Worm (Caenorhabditis elegans): ENCODE results near the gene spe-27.
A peak's percentile ranks its signal among the peaks of the same experiment; 100 is the strongest.

spe-27 gene

ce11 chrIV:5817459-5817858 lies 48.3 kb downstream of the spe-27 start (continued):
- peak; percentile 54 for TF ChIP-seq nhr-129 (tag; optimal IDR thresholded peaks at IDR 0.05)
- no peak for TF ChIP-seq ztf-4 (tag; optimal IDR thresholded peaks at IDR 0.05)
- no peak for TF ChIP-seq skn-1 (tag; optimal IDR thresholded peaks at IDR 0.05)
- no peak for TF ChIP-seq R02D3.7 (tag; optimal IDR thresholded peaks at IDR 0.05)
- TF ChIP-seq nhr-12 (tag; optimal IDR thresholded peaks at IDR 0.05) = no peak
- peak; percentile 92 for TF ChIP-seq fos-1 (tag; optimal IDR thresholded peaks at IDR 0.05)

DNA sequence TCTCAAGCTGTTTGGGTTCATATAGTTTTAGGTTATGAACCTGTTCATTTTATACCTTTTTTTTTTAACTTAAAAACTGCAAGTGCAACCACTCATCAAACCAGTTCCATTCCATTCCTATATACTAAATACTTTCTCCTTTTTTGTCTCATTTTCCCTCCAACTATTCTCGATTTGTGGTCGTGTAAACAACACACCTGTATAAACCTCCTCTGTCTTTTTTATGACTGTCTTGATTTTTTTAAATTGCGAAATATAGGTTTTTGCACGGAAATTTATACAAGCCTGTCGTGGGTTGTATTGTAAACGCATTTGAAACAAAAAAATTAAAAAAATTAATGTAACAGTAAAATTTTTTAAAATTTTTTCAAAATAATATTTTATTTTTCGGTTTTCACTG lies 49.3 kb downstream of the spe-27 start:
- TF ChIP-seq crh-2 (tag; optimal IDR thresholded peaks at IDR 0.05) (no peak), gmeb-1 (tag; optimal IDR thresholded peaks at IDR 0.05) (no peak), C34F6.9 (tag; optimal IDR thresholded peaks at IDR 0.05) (no peak), alr-1 (tag; optimal IDR thresholded peaks at IDR 0.05) (no peak), sem-4 (tag; optimal IDR thresholded peaks at IDR 0.05) (no peak), unc-62 (GFP tag; optimal IDR thresholded peaks at IDR 0.05) (no peak)
